Fruit fly (Drosophila melanogaster) whole organism, wandering third instar larva: ENCODE measurements around the gene CG14610.

Experiments used
- CG9705 ChIP-seq: fragments of 200-800 bp; sonication (Bioruptor generic); optimal IDR thresholded peaks from 2 replicates; lab custom pipeline; 2018; ENCODE audit warnings: missing biosample characterization, mild to moderate bottlenecking, missing genetic modification characterization
- GATAd ChIP-seq: sonication (Bioruptor generic); optimal IDR thresholded peaks from 2 replicates; lab custom pipeline; 2016; ENCODE audit warnings: missing biosample characterization, missing genetic modification characterization
- HLH106 ChIP-seq: fragments of 200-800 bp; optimal IDR thresholded peaks from 3 replicates; lab custom pipeline; 2019; ENCODE audit warnings: missing biosample characterization, mild to moderate bottlenecking, missing genetic modification characterization, moderate library complexity
- Jra ChIP-seq: sonication (Bioruptor generic); optimal IDR thresholded peaks from 2 replicates; lab custom pipeline; 2016; ENCODE audit warnings: missing biosample characterization, missing genetic modification characterization
- Rel ChIP-seq, 2 experiments: fragments of 200-800 bp; sonication (Bioruptor generic) in 1 of 2; optimal IDR thresholded peaks; 2 replicates in 1 of 2; 3 replicates in 1 of 2; lab custom pipeline; 2016 to 2019; ENCODE audit warnings: mild to moderate bottlenecking in 2 of 2, missing biosample characterization in 2 of 2, missing genetic modification characterization in 2 of 2, moderate library complexity in 1 of 2
- Vsx2 ChIP-seq: fragments of 200-300, 225-300 bp; sonication (Bioruptor generic); optimal IDR thresholded peaks from 2 replicates; lab custom pipeline; 2018; ENCODE audit warnings: missing biosample characterization, missing genetic modification characterization; ENCODE audit not compliant: partially characterized antibody
- foxo ChIP-seq, 2 experiments: fragments of 200-800 bp; sonication (Bioruptor generic); optimal IDR thresholded peaks; 2 replicates in 1 of 2; 3 replicates in 1 of 2; lab custom pipeline; 2016 to 2017; ENCODE audit warnings: missing biosample characterization in 2 of 2, missing genetic modification characterization in 2 of 2
- fru ChIP-seq: fragments of 200-800 bp; sonication (Bioruptor generic); optimal IDR thresholded peaks from 3 replicates; lab custom pipeline; 2016; ENCODE audit warnings: missing biosample characterization, mild to moderate bottlenecking, missing genetic modification characterization
- pan ChIP-seq: fragments of >200 bp; optimal IDR thresholded peaks from 2 replicates; lab custom pipeline; 2017
- sv ChIP-seq: fragments of 200-800 bp; sonication (Bioruptor generic); optimal IDR thresholded peaks from 3 replicates; lab custom pipeline; 2016; ENCODE audit warnings: missing biosample characterization, missing genetic modification characterization

- TF ChIP-seq Rel (GFP tag; optimal IDR thresholded peaks at IDR 0.05; lab: Kevin White, UChicago) (no peak), Rel (tag; optimal IDR thresholded peaks at IDR 0.05; lab: Kevin White, UChicago) (no peak), fru (no peak), pan (no peak), Jra (no peak), HLH106 (tag; lab: Kevin White, UChicago) (no peak), Vsx2 (no peak), foxo (GFP tag; optimal IDR thresholded peaks at IDR 0.05; lab: Kevin White, UChicago) (no peak), GATAd (GFP tag; lab: Kevin White, UChicago) (no peak), CG9705 (no peak), sv (no peak)
These were observed 32.8 kb downstream of the CG14610 start for dm6 chr3R:7111206-7111858.
